Worm (Caenorhabditis elegans): ENCODE measurements around the gene mdl-1.

mdl-1 gene

DNA sequence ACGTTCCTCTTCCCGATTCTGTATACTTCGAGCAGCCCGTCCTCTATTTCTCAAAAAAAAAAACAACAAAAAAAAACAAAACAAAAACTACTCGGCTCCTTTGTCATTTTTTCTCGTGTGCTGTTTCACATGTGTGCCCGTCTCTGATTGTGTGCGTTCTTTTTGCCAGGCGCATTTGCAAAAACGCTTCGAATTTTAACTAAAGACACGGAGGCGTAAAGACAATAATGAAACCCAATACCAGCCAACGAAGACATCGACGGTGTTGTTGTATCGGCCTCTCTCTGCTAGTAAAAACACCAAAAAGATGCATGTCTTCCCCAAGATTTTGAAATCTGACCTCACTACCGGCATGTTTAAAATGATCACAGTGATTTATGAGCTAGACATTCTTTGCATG lies 4.7 kb downstream of the mdl-1 start:
- TF ChIP-seq nhr-237 (tag; optimal IDR thresholded peaks at IDR 0.05): no peak
- TF ChIP-seq dmd-4 (tag; optimal IDR thresholded peaks at IDR 0.05): no peak
- no peak for TF ChIP-seq lin-39 (tag; optimal IDR thresholded peaks at IDR 0.05)
- no peak for TF ChIP-seq ztf-11 (tag; optimal IDR thresholded peaks at IDR 0.05)
- TF ChIP-seq sma-9 (GFP tag; optimal IDR thresholded peaks at IDR 0.05): peak; percentile 2
- no peak for TF ChIP-seq sma-9 (tag; optimal IDR thresholded peaks at IDR 0.05)
- peak; percentile 3 for TF ChIP-seq C34F6.9 (tag; optimal IDR thresholded peaks at IDR 0.05)
- no peak for TF ChIP-seq ama-1 (optimal IDR thresholded peaks at IDR 0.05)
- no peak for TF ChIP-seq elt-3 (tag; optimal IDR thresholded peaks at IDR 0.05)
- no peak for TF ChIP-seq nhr-10 (tag; optimal IDR thresholded peaks at IDR 0.05)
- TF ChIP-seq mdl-1 (tag; optimal IDR thresholded peaks at IDR 0.05): peak; percentile 68 to 90

DNA sequence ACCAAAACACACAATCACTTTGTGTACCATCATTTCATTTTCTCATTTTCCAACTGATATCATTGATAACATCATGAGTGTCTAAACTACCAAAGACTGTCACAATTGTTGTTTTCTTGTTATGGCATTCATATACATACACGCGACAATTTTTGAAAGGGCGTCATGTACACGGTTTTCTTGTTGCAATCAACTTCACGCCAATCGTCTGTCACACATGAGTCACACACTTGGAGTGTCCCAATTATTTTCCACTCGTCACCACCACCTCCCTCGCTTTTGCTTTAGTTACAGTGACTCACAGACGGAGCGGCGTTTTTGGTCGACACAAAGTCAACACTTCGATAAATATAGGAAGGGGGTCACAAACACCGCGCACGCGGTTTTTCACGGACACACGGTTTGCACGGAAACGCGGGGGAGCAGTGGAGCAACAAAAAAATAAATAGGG lies 5.8 kb downstream of the mdl-1 start:
- no peak for TF ChIP-seq ztf-4 (tag; optimal IDR thresholded peaks at IDR 0.05)
- TF ChIP-seq ceh-82 (tag; optimal IDR thresholded peaks at IDR 0.05): no peak
- no peak for TF ChIP-seq dmd-4 (tag; optimal IDR thresholded peaks at IDR 0.05)
- TF ChIP-seq nhr-25 (tag; optimal IDR thresholded peaks at IDR 0.05): no peak
- no peak for TF ChIP-seq nhr-6 (tag; optimal IDR thresholded peaks at IDR 0.05)
- TF ChIP-seq sem-4 (tag; optimal IDR thresholded peaks at IDR 0.05): no peak
- TF ChIP-seq sma-9 (GFP tag; optimal IDR thresholded peaks at IDR 0.05): peak; percentile 71
- no peak for TF ChIP-seq sma-9 (tag; optimal IDR thresholded peaks at IDR 0.05)
- TF ChIP-seq mdl-1 (tag; optimal IDR thresholded peaks at IDR 0.05): peak; percentile 76 to 83
- no peak for TF ChIP-seq nhr-237 (tag; optimal IDR thresholded peaks at IDR 0.05)
- TF ChIP-seq egl-27 (tag; optimal IDR thresholded peaks at IDR 0.05): no peak
- no peak for TF ChIP-seq zag-1 (tag; optimal IDR thresholded peaks at IDR 0.05)
- no peak for TF ChIP-seq lin-39 (tag; optimal IDR thresholded peaks at IDR 0.05)
- peak; percentile 79 for TF ChIP-seq fos-1 (tag; optimal IDR thresholded peaks at IDR 0.05)
- no peak for TF ChIP-seq unc-55 (GFP tag; optimal IDR thresholded peaks at IDR 0.05)
- TF ChIP-seq crh-2 (tag; optimal IDR thresholded peaks at IDR 0.05): peak; percentile 50
- peak; percentile 78 for TF ChIP-seq nhr-129 (tag; optimal IDR thresholded peaks at IDR 0.05)
- TF ChIP-seq nhr-23 (tag; optimal IDR thresholded peaks at IDR 0.05): no peak
- no peak for TF ChIP-seq nhr-12 (tag; optimal IDR thresholded peaks at IDR 0.05)
- TF ChIP-seq ZK546.5 (tag; optimal IDR thresholded peaks at IDR 0.05): no peak
- TF ChIP-seq nhr-21 (tag; optimal IDR thresholded peaks at IDR 0.05): peak; percentile 23
- TF ChIP-seq peb-1 (tag; optimal IDR thresholded peaks at IDR 0.05): no peak
- TF ChIP-seq skn-1 (tag; optimal IDR thresholded peaks at IDR 0.05): no peak
- peak; percentile 55 for TF ChIP-seq F13H6.1 (tag; optimal IDR thresholded peaks at IDR 0.05)
- peak; percentile 87 for TF ChIP-seq sma-3 (GFP tag; optimal IDR thresholded peaks at IDR 0.05)
- TF ChIP-seq elt-1 (tag; optimal IDR thresholded peaks at IDR 0.05): no peak
- TF ChIP-seq gmeb-1 (tag; optimal IDR thresholded peaks at IDR 0.05): peak; percentile 8
- TF ChIP-seq lsy-2 (tag; optimal IDR thresholded peaks at IDR 0.05): peak in 1 of 2 experiments; percentile 20
- no peak for TF ChIP-seq lin-11 (tag; optimal IDR thresholded peaks at IDR 0.05)
- no peak for TF ChIP-seq ama-1 (optimal IDR thresholded peaks at IDR 0.05)
- TF ChIP-seq ceh-16 (tag; optimal IDR thresholded peaks at IDR 0.05): no peak
- no peak for TF ChIP-seq unc-62 (GFP tag; optimal IDR thresholded peaks at IDR 0.05)
- TF ChIP-seq snpc-4 (tag; optimal IDR thresholded peaks at IDR 0.05): no peak
- TF ChIP-seq Y55F3AM.14 (GFP tag; optimal IDR thresholded peaks at IDR 0.05): no peak
- peak; percentile 0 for TF ChIP-seq blmp-1 (tag; optimal IDR thresholded peaks at IDR 0.05; ENCODE audit: insufficient read depth)
- TF ChIP-seq aly-2 (tag; optimal IDR thresholded peaks at IDR 0.05): no peak
- no peak for TF ChIP-seq nhr-77 (tag; optimal IDR thresholded peaks at IDR 0.05)
- TF ChIP-seq unc-39 (tag; optimal IDR thresholded peaks at IDR 0.05): no peak
- no peak for TF ChIP-seq ztf-1 (GFP tag; conservative IDR thresholded peaks at IDR 0.05)
- no peak for TF ChIP-seq elt-3 (tag; optimal IDR thresholded peaks at IDR 0.05)
- no peak for TF ChIP-seq R02D3.7 (tag; optimal IDR thresholded peaks at IDR 0.05)
- TF ChIP-seq alr-1 (tag; optimal IDR thresholded peaks at IDR 0.05): no peak
- TF ChIP-seq nhr-11 (tag; optimal IDR thresholded peaks at IDR 0.05): no peak
- TF ChIP-seq lin-13 (GFP tag; optimal IDR thresholded peaks at IDR 0.05): no peak
- no peak for TF ChIP-seq mbf-1 (tag; optimal IDR thresholded peaks at IDR 0.05)
- no peak for TF ChIP-seq ztf-11 (tag; optimal IDR thresholded peaks at IDR 0.05)
- TF ChIP-seq mab-5 (tag; optimal IDR thresholded peaks at IDR 0.05): no peak
- TF ChIP-seq nhr-10 (tag; optimal IDR thresholded peaks at IDR 0.05): no peak
- TF ChIP-seq C34F6.9 (tag; optimal IDR thresholded peaks at IDR 0.05): no peak

Measured in whole organism, L2 larva.